Worm (Caenorhabditis elegans) whole organism, L3 larva: ENCODE measurements around the gene vps-53.
A peak's percentile ranks its signal among the peaks of the same experiment; 100 is the strongest.

Experiments
- R02D3.7 ChIP-seq: fragments of 150-350 bp; optimal IDR thresholded peaks from 2 replicates; lab custom pipeline; 2014; ENCODE audit warnings: missing biosample characterization, missing genetic modification characterization
- ZK546.5 ChIP-seq: sonication (generic microtip); optimal IDR thresholded peaks from 2 replicates; lab custom pipeline; 2017; ENCODE audit warnings: missing biosample characterization, missing genetic modification characterization
- aly-2 ChIP-seq: fragments of 150-350 bp; optimal IDR thresholded peaks from 2 replicates; lab custom pipeline; 2014; ENCODE audit warnings: missing biosample characterization, missing genetic modification characterization
- ama-1 ChIP-seq: fragments of 150-350 bp; optimal IDR thresholded peaks from 2 replicates; lab custom pipeline; 2018
- ceh-16 ChIP-seq: sonication (generic microtip); optimal IDR thresholded peaks from 2 replicates; lab custom pipeline; 2017; ENCODE audit warnings: missing biosample characterization, missing genetic modification characterization
- ceh-28 ChIP-seq: fragments of 150-350 bp; optimal IDR thresholded peaks from 2 replicates; lab custom pipeline; 2014; ENCODE audit warnings: missing biosample characterization, missing genetic modification reagents, missing genetic modification characterization
- ceh-82 ChIP-seq: fragments of 150-350 bp; optimal IDR thresholded peaks from 2 replicates; lab custom pipeline; 2014; ENCODE audit warnings: missing biosample characterization, missing genetic modification characterization
- ceh-9 ChIP-seq: sonication (generic microtip); optimal IDR thresholded peaks from 2 replicates; lab custom pipeline; 2018; ENCODE audit warnings: missing biosample characterization, missing genetic modification characterization
- daf-12 ChIP-seq: fragments of 150-350 bp; optimal IDR thresholded peaks from 2 replicates; lab custom pipeline; 2014; ENCODE audit warnings: missing biosample characterization, missing genetic modification reagents, missing genetic modification characterization
- egl-27 ChIP-seq: sonication (generic microtip); optimal IDR thresholded peaks from 4 replicates; lab custom pipeline; 2017; ENCODE audit warnings: missing biosample characterization, missing genetic modification reagents, missing genetic modification characterization
- egl-5 ChIP-seq: fragments of 150-350 bp; optimal IDR thresholded peaks from 2 replicates; lab custom pipeline; 2017; ENCODE audit warnings: missing biosample characterization, missing genetic modification reagents, missing genetic modification characterization, inconsistent platforms
- elt-1 ChIP-seq: fragments of 150-350 bp; optimal IDR thresholded peaks from 2 replicates; lab custom pipeline; 2014; ENCODE audit warnings: missing biosample characterization, missing genetic modification characterization
- elt-2 ChIP-seq: sonication (generic microtip); optimal IDR thresholded peaks from 2 replicates; lab custom pipeline; 2016; ENCODE audit warnings: missing genetic modification reagents, mild to moderate bottlenecking, missing genetic modification characterization, missing compliant biosample characterization
- elt-3 ChIP-seq, 3 experiments: fragments of 150-350 bp in 1 of 3; sonication (generic microtip) in 2 of 3; optimal IDR thresholded peaks; 2 replicates in 2 of 3; 4 replicates in 1 of 3; lab custom pipeline; 2014 to 2017; ENCODE audit warnings: missing biosample characterization in 3 of 3, missing genetic modification characterization in 3 of 3
- eor-1 ChIP-seq, 2 experiments: fragments of 150-350 bp; optimal IDR thresholded peaks; 2 replicates each; lab custom pipeline; 2014 to 2018; ENCODE audit warnings: missing biosample characterization in 2 of 2, missing genetic modification characterization in 2 of 2
- fkh-10 ChIP-seq: sonication (generic microtip); optimal IDR thresholded peaks from 2 replicates; lab custom pipeline; 2017; ENCODE audit warnings: missing biosample characterization, missing genetic modification reagents, missing genetic modification characterization
- fkh-2 ChIP-seq: fragments of 150-350 bp; optimal IDR thresholded peaks from 2 replicates; lab custom pipeline; 2014; ENCODE audit warnings: missing biosample characterization, missing genetic modification reagents, missing genetic modification characterization
- fos-1 ChIP-seq: fragments of 150-350 bp; optimal IDR thresholded peaks from 2 replicates; lab custom pipeline; 2014; ENCODE audit warnings: missing biosample characterization, missing genetic modification characterization
- hmg-11 ChIP-seq: sonication (generic microtip); optimal IDR thresholded peaks from 2 replicates; lab custom pipeline; 2016; ENCODE audit warnings: missing genetic modification characterization, missing compliant biosample characterization
- jun-1 ChIP-seq: fragments of 150-350 bp; optimal IDR thresholded peaks from 2 replicates; lab custom pipeline; 2014; ENCODE audit warnings: missing biosample characterization, missing genetic modification reagents, missing genetic modification characterization
- lin-15B ChIP-seq: fragments of 150-350 bp; optimal IDR thresholded peaks from 2 replicates; lab custom pipeline; 2014; ENCODE audit warnings: missing biosample characterization, missing genetic modification characterization
- lin-39 ChIP-seq: fragments of 150-350 bp; optimal IDR thresholded peaks from 2 replicates; lab custom pipeline; 2018; ENCODE audit warnings: missing biosample characterization, missing genetic modification reagents, missing genetic modification characterization
- lsy-12 ChIP-seq: sonication (generic microtip); optimal IDR thresholded peaks from 2 replicates; lab custom pipeline; 2016; ENCODE audit warnings: mild to moderate bottlenecking, missing genetic modification characterization, missing compliant biosample characterization
- mdl-1 ChIP-seq: fragments of 150-350 bp; optimal IDR thresholded peaks from 2 replicates; lab custom pipeline; 2014; ENCODE audit warnings: missing biosample characterization, missing genetic modification characterization
- mml-1 ChIP-seq: fragments of 150-350 bp; sonication (generic microtip); optimal IDR thresholded peaks from 3 replicates; lab custom pipeline; 2014; ENCODE audit warnings: missing biosample characterization, missing genetic modification characterization
- nfya-1 ChIP-seq: sonication (generic microtip); optimal IDR thresholded peaks from 2 replicates; lab custom pipeline; 2017; ENCODE audit warnings: missing genetic modification characterization, mild to moderate bottlenecking, missing compliant biosample characterization, antibody characterized with exemption, moderate library complexity; ENCODE audit not compliant: insufficient read depth
- nhr-11 ChIP-seq: fragments of 150-350 bp; optimal IDR thresholded peaks from 2 replicates; lab custom pipeline; 2014; ENCODE audit warnings: missing biosample characterization, missing genetic modification characterization
- nhr-12 ChIP-seq: fragments of 150-350 bp; optimal IDR thresholded peaks from 2 replicates; lab custom pipeline; 2014; ENCODE audit warnings: missing biosample characterization, missing genetic modification characterization
- nhr-23 ChIP-seq: fragments of 150-350 bp; optimal IDR thresholded peaks from 2 replicates; lab custom pipeline; 2014; ENCODE audit warnings: missing biosample characterization, missing genetic modification reagents, missing genetic modification characterization
- nhr-237 ChIP-seq: fragments of 150-350 bp; optimal IDR thresholded peaks from 2 replicates; lab custom pipeline; 2014; ENCODE audit warnings: missing biosample characterization, missing genetic modification characterization
- nhr-25 ChIP-seq: sonication (generic microtip); optimal IDR thresholded peaks from 2 replicates; lab custom pipeline; 2017; ENCODE audit warnings: missing biosample characterization, missing genetic modification characterization
- nhr-28 ChIP-seq: fragments of 150-350 bp; optimal IDR thresholded peaks from 2 replicates; lab custom pipeline; 2014; ENCODE audit warnings: missing biosample characterization, missing genetic modification characterization
- nhr-43 ChIP-seq: sonication (generic microtip); optimal IDR thresholded peaks from 2 replicates; lab custom pipeline; 2016; ENCODE audit warnings: mild to moderate bottlenecking, missing genetic modification characterization, missing compliant biosample characterization; ENCODE audit not compliant: poor library complexity, severe bottlenecking
- nhr-67 ChIP-seq: fragments of 150-350 bp; optimal IDR thresholded peaks from 2 replicates; lab custom pipeline; 2014; ENCODE audit warnings: missing biosample characterization, missing genetic modification characterization
- nhr-76 ChIP-seq: fragments of 150-350 bp; sonication (generic microtip); optimal IDR thresholded peaks from 5 replicates; lab custom pipeline; 2014; ENCODE audit warnings: missing biosample characterization, missing genetic modification characterization
- nhr-77 ChIP-seq: fragments of 150-350 bp; optimal IDR thresholded peaks from 2 replicates; lab custom pipeline; 2014; ENCODE audit warnings: missing biosample characterization, missing genetic modification characterization
- pha-4 ChIP-seq: fragments of 150-350 bp; optimal IDR thresholded peaks from 2 replicates; lab custom pipeline; 2014; ENCODE audit warnings: missing biosample characterization, missing genetic modification reagents, missing genetic modification characterization
- pqm-1 ChIP-seq: fragments of 150-350 bp; optimal IDR thresholded peaks from 2 replicates; lab custom pipeline; 2017; ENCODE audit warnings: missing biosample characterization, missing genetic modification characterization, inconsistent platforms
- sea-2 ChIP-seq: fragments of 150-350 bp; sonication (generic microtip); optimal IDR thresholded peaks from 4 replicates; lab custom pipeline; 2014; ENCODE audit warnings: missing biosample characterization, missing genetic modification reagents, missing genetic modification characterization
- skn-1 ChIP-seq: fragments of 150-350 bp; optimal IDR thresholded peaks from 2 replicates; lab custom pipeline; 2014; ENCODE audit warnings: missing biosample characterization, missing genetic modification characterization
- snpc-4 ChIP-seq: fragments of 150-350 bp; optimal IDR thresholded peaks from 2 replicates; lab custom pipeline; 2014; ENCODE audit warnings: missing biosample characterization, missing genetic modification characterization
- tbx-2 ChIP-seq: sonication (generic microtip); optimal IDR thresholded peaks from 2 replicates; lab custom pipeline; 2016; ENCODE audit warnings: mild to moderate bottlenecking, missing genetic modification characterization, missing compliant biosample characterization
- unc-39 ChIP-seq: sonication (generic microtip); optimal IDR thresholded peaks from 4 replicates; lab custom pipeline; 2017; ENCODE audit warnings: missing biosample characterization, missing genetic modification characterization
- unc-62 ChIP-seq: fragments of 150-350 bp; sonication (generic microtip); optimal IDR thresholded peaks from 4 replicates; lab custom pipeline; 2014; ENCODE audit warnings: missing biosample characterization, missing genetic modification reagents, missing genetic modification characterization
- zag-1 ChIP-seq: fragments of 150-350 bp; optimal IDR thresholded peaks from 2 replicates; lab custom pipeline; 2014; ENCODE audit warnings: missing biosample characterization, missing genetic modification characterization
- ztf-11 ChIP-seq: fragments of 150-350 bp; optimal IDR thresholded peaks from 2 replicates; lab custom pipeline; 2014; ENCODE audit warnings: missing biosample characterization, missing genetic modification characterization
- ztf-4 ChIP-seq: fragments of 150-350 bp; optimal IDR thresholded peaks from 2 replicates; lab custom pipeline; 2014; ENCODE audit warnings: missing biosample characterization, missing genetic modification characterization

Gene vps-53

DNA sequence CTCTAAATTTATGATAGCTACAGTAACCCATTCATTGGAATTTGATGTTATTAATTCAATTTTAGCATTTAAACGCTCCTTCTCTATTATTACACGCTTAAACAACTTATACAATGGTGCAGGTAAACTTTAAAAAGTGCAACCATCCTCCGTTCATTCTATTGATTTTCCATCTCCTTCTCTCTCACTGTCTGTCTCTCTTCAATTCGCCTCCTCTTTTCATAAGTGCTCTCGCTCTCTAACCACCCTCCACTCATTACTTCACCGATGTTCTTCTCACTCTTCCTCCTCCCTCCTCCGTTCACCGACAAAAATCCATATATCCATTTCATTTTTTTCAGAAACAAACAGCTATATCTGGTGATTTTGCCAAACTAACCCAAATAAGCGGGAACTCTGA lies 8.9 kb upstream of the vps-53 start, which contains the start of gene cbp-1 (continued):
- TF ChIP-seq fkh-10 (GFP tag; lab: Kevin White, UChicago) (no peak), snpc-4 (tag; lab: Kevin White, UChicago) (no peak), pqm-1 (tag; lab: Kevin White, UChicago) (no peak), nfya-1 (tag; lab: Kevin White, UChicago) (peak; percentile 69), pha-4 (tag; lab: Kevin White, UChicago) (peak; percentile 73), elt-2 (no peak), ceh-9 (no peak), egl-5 (tag; lab: Kevin White, UChicago) (peak; percentile 44), nhr-25 (peak; percentile 51), nhr-237 (no peak), mml-1 (no peak), lin-39 (tag; lab: Kevin White, UChicago) (peak; percentile 53), unc-62 (GFP tag; lab: Kevin White, UChicago) (no peak), lsy-12 (tag; lab: Kevin White, UChicago) (no peak), zag-1 (tag; lab: Kevin White, UChicago) (no peak)

ce11 chrIII:9765465-9765900 lies 8.2 kb upstream of the vps-53 start:
- TF ChIP-seq fkh-10 (GFP tag; lab: Kevin White, UChicago) (peak; percentile 66), tbx-2 (tag; lab: Kevin White, UChicago) (peak; percentile 97), nhr-43 (tag; lab: Kevin White, UChicago) (peak; percentile 98), fkh-2 (tag; lab: Kevin White, UChicago) (no peak), nhr-12 (tag; lab: Kevin White, UChicago) (no peak), sea-2 (GFP tag; lab: Kevin White, UChicago) (peak; percentile 21), lin-39 (tag; lab: Kevin White, UChicago) (peak; percentile 100), ZK546.5 (peak; percentile 57), nhr-25 (peak; percentile 99), aly-2 (tag; lab: Kevin White, UChicago) (peak; percentile 90), daf-12 (tag; lab: Kevin White, UChicago) (peak; percentile 70), elt-2 (peak; percentile 94), ceh-28 (tag; lab: Kevin White, UChicago) (peak; percentile 90), hmg-11 (tag; lab: Kevin White, UChicago) (peak; percentile 96), ceh-16 (no peak), unc-39 (tag; lab: Kevin White, UChicago) (peak; percentile 34), skn-1 (tag; lab: Kevin White, UChicago) (peak; percentile 93), ama-1 (peak; percentile 99), nhr-67 (tag; lab: Kevin White, UChicago) (no peak), zag-1 (tag; lab: Kevin White, UChicago) (peak; percentile 60), nhr-28 (tag; lab: Kevin White, UChicago) (peak; percentile 16), unc-62 (GFP tag; lab: Kevin White, UChicago) (peak; percentile 86), mml-1 (no peak), elt-3 (tag; optimal IDR thresholded peaks at IDR 0.05; lab: Kevin White, UChicago) (peak in 2 of 3 experiments; percentile 29 to 88), egl-5 (tag; lab: Kevin White, UChicago) (peak; percentile 98), mdl-1 (tag; lab: Kevin White, UChicago) (peak; percentile 92), ztf-11 (tag; lab: Kevin White, UChicago) (no peak), nhr-23 (tag; lab: Kevin White, UChicago) (peak; percentile 99), ceh-82 (tag; lab: Kevin White, UChicago) (peak; percentile 93), nhr-237 (peak; percentile 4), pqm-1 (tag; lab: Kevin White, UChicago) (peak; percentile 93), nhr-77 (tag; lab: Kevin White, UChicago) (peak; percentile 77), jun-1 (tag; lab: Kevin White, UChicago) (peak; percentile 98), eor-1 (tag; optimal IDR thresholded peaks at IDR 0.05; lab: Kevin White, UChicago) (no peak), nhr-76 (peak; percentile 37), lin-15B (peak; percentile 95), elt-1 (tag; lab: Kevin White, UChicago) (peak; percentile 85), pha-4 (tag; lab: Kevin White, UChicago) (peak; percentile 98), nfya-1 (tag; lab: Kevin White, UChicago) (peak; percentile 99), ztf-4 (peak; percentile 95), egl-27 (peak; percentile 78), fos-1 (tag; lab: Kevin White, UChicago) (peak; percentile 92), lsy-12 (tag; lab: Kevin White, UChicago) (peak; percentile 99), ceh-9 (no peak), nhr-11 (tag; lab: Kevin White, UChicago) (peak; percentile 91), snpc-4 (tag; lab: Kevin White, UChicago) (peak; percentile 87), R02D3.7 (tag; lab: Kevin White, UChicago) (peak; percentile 90)
